Worm (Caenorhabditis elegans): Measurements from ENCODE around the gene clec-186.

clec-186 gene

ce11 chrIV:12831609-12832500, 34.1 kb upstream of the clec-186 start (continued):
- TF ChIP-seq D2030.7 (GFP tag; IDR thresholded peaks at IDR 0.05) (peak; percentile 73), madf-8 (GFP tag; conservative IDR thresholded peaks at IDR 0.05) (peak; percentile 66), B0019.2 (GFP tag; conservative IDR thresholded peaks at IDR 0.05) (peak; percentile 95), zim-3 (tag; optimal IDR thresholded peaks at IDR 0.05) (no peak), F57C9.4 (tag; optimal IDR thresholded peaks at IDR 0.05) (no peak), dpl-1 (GFP tag; optimal IDR thresholded peaks at IDR 0.05) (peak; percentile 31), nhr-120 (GFP tag; IDR thresholded peaks at IDR 0.05) (no peak), Y79H2A.3 (GFP tag; conservative IDR thresholded peaks at IDR 0.05) (no peak), F33H1.4 (GFP tag; IDR thresholded peaks at IDR 0.05) (peak; percentile 70), hlh-26 (GFP tag; conservative IDR thresholded peaks at IDR 0.05) (no peak), F37B4.10 (GFP tag; IDR thresholded peaks at IDR 0.05) (no peak), pbrm-1 (GFP tag; IDR thresholded peaks at IDR 0.05) (no peak), efl-1 (GFP tag; optimal IDR thresholded peaks at IDR 0.05) (peak; percentile 72), ceh-27 (GFP tag; optimal IDR thresholded peaks at IDR 0.05) (no peak), K11D2.4 (GFP tag; IDR thresholded peaks at IDR 0.05) (no peak), lir-1 (GFP tag; conservative IDR thresholded peaks at IDR 0.05) (no peak), sdz-38 (tag; optimal IDR thresholded peaks at IDR 0.05) (no peak), lsl-1 (GFP tag; optimal IDR thresholded peaks at IDR 0.05) (peak; percentile 95), madf-10 (tag; optimal IDR thresholded peaks at IDR 0.05) (no peak), zfh-2 (GFP tag; conservative IDR thresholded peaks at IDR 0.05) (no peak), madf-6 (GFP tag; IDR thresholded peaks at IDR 0.05) (peak; percentile 87), hmg-1.2 (GFP tag; IDR thresholded peaks at IDR 0.05) (peak; percentile 20; the same call in 1 of the 2 replicates), F22D6.2 (tag; optimal IDR thresholded peaks at IDR 0.05) (no peak), F23B12.7 (tag; optimal IDR thresholded peaks at IDR 0.05; ENCODE audit: insufficient read depth) (peak; percentile 20), F10E7.11 (tag; optimal IDR thresholded peaks at IDR 0.05) (no peak), ceh-79 (tag; optimal IDR thresholded peaks at IDR 0.05) (no peak), xnd-1 (tag; optimal IDR thresholded peaks at IDR 0.05) (peak; percentile 60), snpc-1.3 (tag; optimal IDR thresholded peaks at IDR 0.05; ENCODE audit: insufficient read depth) (peak; percentile 66), ceh-40 (GFP tag; IDR thresholded peaks at IDR 0.05) (no peak), F57A8.1 (GFP tag; optimal IDR thresholded peaks at IDR 0.05) (no peak), Y53F4B.3 (GFP tag; IDR thresholded peaks at IDR 0.05) (no peak), gei-17 (GFP tag; optimal IDR thresholded peaks at IDR 0.05) (no peak), repo-1 (tag; optimal IDR thresholded peaks at IDR 0.05) (no peak), ztf-6 (GFP tag; IDR thresholded peaks at IDR 0.05) (no peak), ceh-58 (GFP tag; IDR thresholded peaks at IDR 0.05) (no peak), cebp-1 (GFP tag; IDR thresholded peaks at IDR 0.05) (0 out of 2 replicates have a peak, but pooled peaks have one; percentile 16), cebp-1 (tag; optimal IDR thresholded peaks at IDR 0.05) (peak; percentile 90), pha-4 (tag; optimal IDR thresholded peaks at IDR 0.05) (no peak), attf-6 (GFP tag; IDR thresholded peaks at IDR 0.05) (0 out of 2 replicates have a peak, but pooled peaks have one; percentile 36), nhr-80 (tag; optimal IDR thresholded peaks at IDR 0.05) (no peak), athp-1 (tag; optimal IDR thresholded peaks at IDR 0.05) (no peak), rcor-1 (GFP tag; IDR thresholded peaks at IDR 0.05) (0 out of 2 replicates have a peak, but pooled peaks have one; percentile 32), Y53G8AR.9 (GFP tag; conservative IDR thresholded peaks at IDR 0.05) (no peak), lin-54 (GFP tag; optimal IDR thresholded peaks at IDR 0.05) (peak; percentile 81), ztf-26 (tag; optimal IDR thresholded peaks at IDR 0.05) (no peak)
